Fruit fly (Drosophila melanogaster) whole organism, embryonic: ENCODE measurements around the gene UQCR-C2.

ENCODE experiments used
- BtbVII ChIP-seq: fragments of 200-800 bp; sonication (Bioruptor generic); optimal IDR thresholded peaks from 3 replicates; lab custom pipeline; 2017; ENCODE audit warnings: missing biosample characterization, mild to moderate bottlenecking, missing genetic modification characterization
- CG10543 ChIP-seq: fragments of 200-800 bp; sonication (Bioruptor generic); optimal IDR thresholded peaks from 3 replicates; lab custom pipeline; 2017; ENCODE audit warnings: missing biosample characterization, mild to moderate bottlenecking, missing genetic modification characterization, moderate library complexity
- CG10959 ChIP-seq: fragments of 200-800 bp; sonication (Bioruptor generic); IDR thresholded peaks from 2 replicates; pipeline ENCODE4 v1.3.6; 2022; ENCODE audit warnings: missing biosample characterization, missing genetic modification characterization
- CG13424 ChIP-seq: fragments of 200-800 bp; sonication (Bioruptor generic); optimal IDR thresholded peaks from 2 replicates; lab custom pipeline; 2019; ENCODE audit warnings: missing biosample characterization, mild to moderate bottlenecking, missing genetic modification characterization, moderate library complexity
- CG13894 ChIP-seq: fragments of 200-800 bp; sonication (Bioruptor generic); optimal IDR thresholded peaks from 3 replicates; lab custom pipeline; 2018; ENCODE audit warnings: missing biosample characterization, mild to moderate bottlenecking, missing genetic modification characterization, moderate library complexity
- CG14441 ChIP-seq: fragments of 200-800 bp; sonication (Bioruptor generic); IDR thresholded peaks from 2 replicates; pipeline ENCODE4 v1.3.6; 2022; ENCODE audit warnings: missing biosample characterization, missing genetic modification characterization
- CG15073 ChIP-seq: fragments of 200-800 bp; sonication (Bioruptor generic); optimal IDR thresholded peaks from 2 replicates; lab custom pipeline; 2016; ENCODE audit warnings: missing biosample characterization, missing genetic modification characterization
- CG1647 ChIP-seq: fragments of 200-800 bp; sonication (Bioruptor generic); optimal IDR thresholded peaks from 3 replicates; lab custom pipeline; 2016; ENCODE audit warnings: missing biosample characterization, missing genetic modification characterization
- CG16863 ChIP-seq: fragments of 200-800 bp; sonication (Bioruptor generic); optimal IDR thresholded peaks from 3 replicates; lab custom pipeline; 2016; ENCODE audit warnings: missing biosample characterization, missing genetic modification characterization
- CG2120 ChIP-seq: fragments of 200-800 bp; sonication (Bioruptor generic); optimal IDR thresholded peaks from 3 replicates; lab custom pipeline; 2016; ENCODE audit warnings: missing biosample characterization, missing genetic modification characterization
- CG3281 ChIP-seq: fragments of 200-800 bp; sonication (Bioruptor generic); optimal IDR thresholded peaks from 3 replicates; lab custom pipeline; 2017; ENCODE audit warnings: missing biosample characterization, mild to moderate bottlenecking, missing genetic modification characterization
- CG33557 ChIP-seq: fragments of 200-800 bp; sonication (Bioruptor generic); optimal IDR thresholded peaks from 2 replicates; lab custom pipeline; 2019; ENCODE audit warnings: missing biosample characterization, mild to moderate bottlenecking, missing genetic modification characterization, moderate library complexity
- CG34376 ChIP-seq: fragments of 200-800 bp; sonication (Bioruptor generic); optimal IDR thresholded peaks from 2 replicates; lab custom pipeline; 2018; ENCODE audit warnings: missing biosample characterization, mild to moderate bottlenecking, missing genetic modification characterization
- CG43689 ChIP-seq: fragments of 200-800 bp; sonication (Bioruptor generic); IDR thresholded peaks from 2 replicates; pipeline ENCODE4 v1.3.6; 2022; ENCODE audit warnings: missing biosample characterization, missing genetic modification characterization
- CG4617 ChIP-seq: fragments of 200-800 bp; sonication (Bioruptor generic); optimal IDR thresholded peaks from 3 replicates; lab custom pipeline; 2016; ENCODE audit warnings: missing biosample characterization, missing genetic modification characterization, borderline replicate concordance
- CG4730 ChIP-seq: fragments of 200-800 bp; sonication (Bioruptor generic); IDR thresholded peaks from 2 replicates; pipeline ENCODE4 v1.3.6; 2022; ENCODE audit warnings: missing biosample characterization, missing genetic modification characterization
- CG6813 ChIP-seq: fragments of 200-800 bp; sonication (Bioruptor generic); optimal IDR thresholded peaks from 2 replicates; lab custom pipeline; 2017; ENCODE audit warnings: missing biosample characterization, missing genetic modification characterization, mild to moderate bottlenecking, moderate library complexity, missing genetic modification reagents
- CG7786 ChIP-seq: fragments of 200-800 bp; sonication (Bioruptor generic); optimal IDR thresholded peaks from 2 replicates; lab custom pipeline; 2016; ENCODE audit warnings: missing biosample characterization, missing genetic modification characterization
- CG7839 ChIP-seq: fragments of 200-800 bp; sonication (Bioruptor generic); optimal IDR thresholded peaks from 3 replicates; lab custom pipeline; 2018; ENCODE audit warnings: missing biosample characterization, mild to moderate bottlenecking, missing genetic modification characterization, moderate library complexity
- CG8924 ChIP-seq: fragments of 200-800 bp; optimal IDR thresholded peaks from 3 replicates; lab custom pipeline; 2019; ENCODE audit warnings: missing biosample characterization, mild to moderate bottlenecking, missing genetic modification characterization, moderate library complexity
- Camta ChIP-seq: fragments of 200-800 bp; sonication (Bioruptor generic); optimal IDR thresholded peaks from 2 replicates; lab custom pipeline; 2016; ENCODE audit warnings: missing biosample characterization, missing genetic modification characterization
- CrebB ChIP-seq: fragments of 200-800 bp; sonication (Bioruptor generic); optimal IDR thresholded peaks from 3 replicates; lab custom pipeline; 2018; ENCODE audit warnings: missing biosample characterization, mild to moderate bottlenecking, missing genetic modification characterization
- Dad ChIP-seq: fragments of 200-800 bp; sonication (Bioruptor generic); optimal IDR thresholded peaks from 3 replicates; lab custom pipeline; 2016; ENCODE audit warnings: missing biosample characterization, missing genetic modification characterization
- Dbx ChIP-seq: fragments of 200-800 bp; sonication (Bioruptor generic); IDR thresholded peaks from 3 replicates; pipeline ENCODE4 v1.3.6; 2022; ENCODE audit warnings: missing biosample characterization, missing genetic modification characterization
- Drgx ChIP-seq: fragments of 200-800 bp; sonication (Bioruptor generic); IDR thresholded peaks from 2 replicates; pipeline ENCODE4 v1.3.6; 2022; ENCODE audit warnings: missing biosample characterization, missing genetic modification characterization
- E2f1 ChIP-seq: fragments of 200-800 bp; sonication (Bioruptor generic); IDR thresholded peaks from 2 replicates; pipeline ENCODE4 v1.3.6; 2022; ENCODE audit warnings: missing biosample characterization, missing genetic modification characterization
- HLHmδ ChIP-seq: fragments of 200-800 bp; sonication (Bioruptor generic); optimal IDR thresholded peaks from 2 replicates; lab custom pipeline; 2018; ENCODE audit warnings: missing biosample characterization, mild to moderate bottlenecking, missing genetic modification characterization, moderate library complexity
- Hmr ChIP-seq: fragments of 200-800 bp; sonication (Bioruptor generic); optimal IDR thresholded peaks from 3 replicates; lab custom pipeline; 2017; ENCODE audit warnings: mild to moderate bottlenecking, missing biosample characterization, missing genetic modification reagents, missing genetic modification characterization
- Max ChIP-seq: fragments of 200-800 bp; sonication (Bioruptor generic); optimal IDR thresholded peaks from 2 replicates; lab custom pipeline; 2016; ENCODE audit warnings: missing biosample characterization, mild to moderate bottlenecking, missing genetic modification characterization
- Nf-YA ChIP-seq: fragments of 200-800 bp; sonication (Bioruptor generic); IDR thresholded peaks from 2 replicates; pipeline ENCODE4 v1.3.6; 2022; ENCODE audit warnings: missing biosample characterization, missing genetic modification characterization
- Opbp ChIP-seq: fragments of 200-800 bp; sonication (Bioruptor generic); IDR thresholded peaks from 3 replicates; pipeline ENCODE4 v1.3.6; 2022; ENCODE audit warnings: missing biosample characterization, missing genetic modification characterization; ENCODE audit not compliant: partially characterized antibody
- Ssrp ChIP-seq: fragments of 200-800 bp; sonication (Bioruptor generic); optimal IDR thresholded peaks from 2 replicates; lab custom pipeline; 2018; ENCODE audit warnings: missing biosample characterization, mild to moderate bottlenecking, missing genetic modification characterization, moderate library complexity
- Xrp1 ChIP-seq: fragments of 200-800 bp; sonication (Bioruptor generic); IDR thresholded peaks from 2 replicates; pipeline ENCODE4 v1.3.6; 2022; ENCODE audit warnings: missing biosample characterization, missing genetic modification characterization
- ab ChIP-seq: fragments of 200-800 bp; sonication (Bioruptor generic); optimal IDR thresholded peaks from 2 replicates; lab custom pipeline; 2016; ENCODE audit warnings: missing biosample characterization, missing genetic modification characterization
- al ChIP-seq: fragments of 200-800 bp; sonication (Bioruptor generic); IDR thresholded peaks from 2 replicates; pipeline ENCODE4 v1.3.6; 2022; ENCODE audit warnings: missing biosample characterization, missing genetic modification characterization
- ap ChIP-seq: fragments of 200-800 bp; sonication (Bioruptor generic); IDR thresholded peaks from 2 replicates; pipeline ENCODE4 v1.3.6; 2022; ENCODE audit warnings: missing biosample characterization, missing genetic modification characterization
- crc ChIP-seq: fragments of 200-800 bp; sonication (Bioruptor generic); optimal IDR thresholded peaks from 2 replicates; lab custom pipeline; 2016; ENCODE audit warnings: missing biosample characterization, missing genetic modification characterization
- esg ChIP-seq: fragments of 200-800 bp; sonication (Bioruptor generic); conservative IDR thresholded peaks from 2 replicates; pipeline ENCODE4 v1.3.6; 2022; ENCODE audit warnings: missing biosample characterization, missing genetic modification characterization
- gem ChIP-seq: fragments of 200-800 bp; sonication (Bioruptor generic); optimal IDR thresholded peaks from 2 replicates; lab custom pipeline; 2019; ENCODE audit warnings: missing biosample characterization, mild to moderate bottlenecking, missing genetic modification characterization, moderate library complexity
- gsb-n ChIP-seq: fragments of 200-800 bp; sonication (Bioruptor generic); optimal IDR thresholded peaks from 3 replicates; lab custom pipeline; 2018; ENCODE audit warnings: missing biosample characterization, mild to moderate bottlenecking, missing genetic modification characterization
- jumu ChIP-seq: fragments of 200-800 bp; sonication (Bioruptor generic); optimal IDR thresholded peaks from 3 replicates; lab custom pipeline; 2016; ENCODE audit warnings: missing biosample characterization, missing genetic modification characterization
- klu ChIP-seq: fragments of 200-800 bp; sonication (Bioruptor generic); IDR thresholded peaks from 2 replicates; pipeline ENCODE4 v1.3.6; 2022; ENCODE audit warnings: missing biosample characterization, missing genetic modification characterization
- maf-S ChIP-seq: fragments of 200-800 bp; sonication (Bioruptor generic); optimal IDR thresholded peaks from 2 replicates; lab custom pipeline; 2016; ENCODE audit warnings: missing biosample characterization, missing genetic modification characterization
- pho ChIP-seq: fragments of 200-800 bp; sonication (Bioruptor generic); optimal IDR thresholded peaks from 2 replicates; lab custom pipeline; 2016; ENCODE audit warnings: missing biosample characterization, missing genetic modification characterization
- sima ChIP-seq: fragments of 200-800 bp; sonication (Bioruptor generic); optimal IDR thresholded peaks from 2 replicates; lab custom pipeline; 2016; ENCODE audit warnings: missing biosample characterization, missing genetic modification characterization
- ssp ChIP-seq: fragments of 200-800 bp; sonication (Bioruptor generic); IDR thresholded peaks from 2 replicates; pipeline ENCODE4 v1.3.6; 2022; ENCODE audit warnings: missing biosample characterization, missing genetic modification characterization
- tgo ChIP-seq: fragments of 200-800 bp; sonication (Bioruptor generic); IDR thresholded peaks from 3 replicates; pipeline ENCODE4 v1.3.6; 2022; ENCODE audit warnings: missing biosample characterization, missing genetic modification characterization
- tna ChIP-seq: fragments of 200-800 bp; sonication (Bioruptor generic); IDR thresholded peaks from 2 replicates; pipeline ENCODE4 v1.3.6; 2022; ENCODE audit warnings: missing biosample characterization, missing genetic modification characterization; ENCODE audit not compliant: partially characterized antibody
- ttk ChIP-seq: fragments of 200-800 bp; sonication (Bioruptor generic); IDR thresholded peaks from 2 replicates; pipeline ENCODE4 v2.1.2; 2022; ENCODE audit warnings: missing biosample characterization, missing genetic modification characterization
- unpg ChIP-seq: fragments of 200-800 bp; sonication (Bioruptor generic); optimal IDR thresholded peaks from 3 replicates; lab custom pipeline; 2018; ENCODE audit warnings: missing biosample characterization, mild to moderate bottlenecking, missing genetic modification characterization, moderate library complexity
- usp ChIP-seq: fragments of >200 bp; optimal IDR thresholded peaks from 2 replicates; lab custom pipeline; 2017; ENCODE audit warnings: missing biosample characterization, missing genetic modification characterization

UQCR-C2 gene

dm6 chr3L:16574307-16574946, 9.5 kb upstream of the UQCR-C2 start, which contains the start of gene mbf1 (continued):
- TF ChIP-seq crc (GFP tag; lab: Kevin White, UChicago): no peak
- no peak for TF ChIP-seq CG1647 (GFP tag; lab: Kevin White, UChicago)
- peak; percentile 6 for TF ChIP-seq jumu
- peak; percentile 32 for TF ChIP-seq CG13894 (tag; lab: Kevin White, UChicago)
- no peak for TF ChIP-seq CG6813
- TF ChIP-seq CG34376 (GFP tag; lab: Kevin White, UChicago): peak; percentile 16
- no peak for TF ChIP-seq maf-S (GFP tag; lab: Kevin White, UChicago)
- no peak for TF ChIP-seq usp (GFP tag; lab: Kevin White, UChicago)
- TF ChIP-seq Xrp1 (GFP tag; lab: Robert Waterston, UW): no peak
- no peak for TF ChIP-seq Ssrp (tag; lab: Kevin White, UChicago)
- no peak for TF ChIP-seq ttk (GFP tag; lab: Robert Waterston, UW)
- no peak for TF ChIP-seq CG16863 (GFP tag; lab: Kevin White, UChicago)
- no peak for TF ChIP-seq ab (GFP tag; lab: Kevin White, UChicago)
- TF ChIP-seq HLHmδ: no peak
- no peak for TF ChIP-seq CG43689 (GFP tag; lab: Robert Waterston, UW)
- peak; percentile 14 for TF ChIP-seq unpg (GFP tag; lab: Kevin White, UChicago)
- peak; percentile 27 for TF ChIP-seq gem
- TF ChIP-seq al (GFP tag; lab: Robert Waterston, UW): no peak
- no peak for TF ChIP-seq CG10959 (GFP tag; lab: Robert Waterston, UW)
- TF ChIP-seq Max: no peak
- peak; percentile 15 for TF ChIP-seq BtbVII (GFP tag; lab: Kevin White, UChicago)
- TF ChIP-seq E2f1 (GFP tag; lab: Robert Waterston, UW): no peak
- TF ChIP-seq Dad (GFP tag; lab: Kevin White, UChicago): no peak
- no peak for TF ChIP-seq Camta (GFP tag; lab: Kevin White, UChicago)
- no peak for TF ChIP-seq gsb-n
- peak; percentile 52 for TF ChIP-seq CG8924
- TF ChIP-seq tna (GFP tag; lab: Robert Waterston, UW): 0 out of 2 replicates have a peak, but pooled peaks have one; percentile 32
- TF ChIP-seq CG13424 (tag; lab: Kevin White, UChicago): peak; percentile 18
- peak; percentile 44 for TF ChIP-seq CG2120 (GFP tag; lab: Kevin White, UChicago)
- no peak for TF ChIP-seq CG15073 (GFP tag; lab: Kevin White, UChicago)
- no peak for TF ChIP-seq CG14441 (GFP tag; lab: Robert Waterston, UW)
- no peak for TF ChIP-seq ssp (GFP tag; lab: Robert Waterston, UW)
- peak; percentile 37 for TF ChIP-seq pho (GFP tag; lab: Kevin White, UChicago)
- TF ChIP-seq CG7839: no peak
- TF ChIP-seq Dbx (GFP tag; lab: Robert Waterston, UW): 0 out of 3 replicates have a peak, but pooled peaks have one; percentile 14
- no peak for TF ChIP-seq CG3281 (GFP tag; lab: Kevin White, UChicago)
- TF ChIP-seq Hmr (GFP tag; lab: Kevin White, UChicago): peak; percentile 11
- no peak for TF ChIP-seq CG7786 (GFP tag; lab: Kevin White, UChicago)
- TF ChIP-seq klu: no peak
- TF ChIP-seq CrebB (tag; lab: Kevin White, UChicago): no peak
- TF ChIP-seq CG10543 (GFP tag; lab: Kevin White, UChicago): no peak
- TF ChIP-seq CG4617: peak; percentile 91
- no peak for TF ChIP-seq ap (GFP tag; lab: Robert Waterston, UW)
- no peak for TF ChIP-seq CG33557 (GFP tag; lab: Kevin White, UChicago)
- TF ChIP-seq sima (GFP tag; lab: Kevin White, UChicago): no peak
- TF ChIP-seq tgo (GFP tag; lab: Robert Waterston, UW): no peak
- TF ChIP-seq Nf-YA (GFP tag; lab: Robert Waterston, UW): no peak
- TF ChIP-seq CG4730: no peak
- TF ChIP-seq Opbp (GFP tag; lab: Robert Waterston, UW): no peak
- no peak for TF ChIP-seq esg (GFP tag; lab: Robert Waterston, UW)
- TF ChIP-seq Drgx (GFP tag; lab: Robert Waterston, UW): no peak
